Fruit fly (Drosophila melanogaster): ENCODE data around the gene Smn.
A peak's percentile ranks its signal among the peaks of the same experiment; 100 is the strongest.

The Smn gene

DNA sequence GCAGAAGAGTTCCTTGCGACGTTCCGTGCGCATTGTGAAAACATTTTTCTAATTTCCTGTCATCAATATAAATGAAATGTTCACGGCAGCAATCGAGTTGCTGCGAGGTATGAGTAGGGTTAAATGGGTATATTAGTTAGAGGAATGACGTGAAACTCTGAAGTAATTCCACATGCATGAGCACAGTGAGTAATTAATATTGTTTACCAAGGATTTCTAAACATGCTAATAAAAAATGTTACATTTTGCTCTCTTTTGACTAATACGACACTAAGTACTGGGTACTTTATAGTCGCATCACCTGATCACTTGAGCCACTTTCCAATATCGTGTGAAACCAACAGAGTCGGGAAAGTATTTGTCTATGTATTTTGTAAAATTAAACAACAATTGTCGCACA, 37.1 kb downstream of the Smn start:
- peak; percentile 31 for TF ChIP-seq Chrac-16 (GFP tag; optimal IDR thresholded peaks at IDR 0.05)
- peak; percentile 35 for TF ChIP-seq PHDP (tag; optimal IDR thresholded peaks at IDR 0.05)
- TF ChIP-seq Blimp-1 (GFP tag; optimal IDR thresholded peaks at IDR 0.05), result peak; percentile 71
- peak; percentile 17 for TF ChIP-seq NfI (GFP tag; optimal IDR thresholded peaks at IDR 0.05)
- TF ChIP-seq CG16863 (GFP tag; optimal IDR thresholded peaks at IDR 0.05), result peak; percentile 48
- TF ChIP-seq ewg (GFP tag; optimal IDR thresholded peaks at IDR 0.05), result peak; percentile 41
- no peak for TF ChIP-seq dimm (GFP tag; IDR thresholded peaks at IDR 0.05)
- no peak for TF ChIP-seq vfl (GFP tag; optimal IDR thresholded peaks at IDR 0.05)
- TF ChIP-seq CG4854 (GFP tag; optimal IDR thresholded peaks at IDR 0.05), result peak; percentile 13
- TF ChIP-seq CG3407 (GFP tag; optimal IDR thresholded peaks at IDR 0.05), result peak; percentile 15
- 0 out of 2 replicates have a peak, but pooled peaks have one; percentile 25 for TF ChIP-seq Nf-YA (GFP tag; IDR thresholded peaks at IDR 0.05)
- TF ChIP-seq br (optimal IDR thresholded peaks at IDR 0.05), result no peak
- peak; percentile 49; the same call in 1 of the 2 replicates for TF ChIP-seq CG14441 (GFP tag; IDR thresholded peaks at IDR 0.05)
- no peak for TF ChIP-seq prd (optimal IDR thresholded peaks at IDR 0.05)
- peak; percentile 66; the same call in 2 of the 3 replicates for TF ChIP-seq prd (GFP tag; IDR thresholded peaks at IDR 0.05)
- peak; percentile 76 for TF ChIP-seq Sox102F (GFP tag; optimal IDR thresholded peaks at IDR 0.05)
- 0 out of 3 replicates have a peak, but pooled peaks have one; percentile 8 for TF ChIP-seq CG11695 (GFP tag; IDR thresholded peaks at IDR 0.05)
- no peak for TF ChIP-seq vnd (GFP tag; IDR thresholded peaks at IDR 0.05; ENCODE audit: partially characterized antibody)
- peak; percentile 37; the same call in 1 of the 3 replicates for TF ChIP-seq tgo (GFP tag; IDR thresholded peaks at IDR 0.05)
- TF ChIP-seq otp (GFP tag; IDR thresholded peaks at IDR 0.05), result 0 out of 3 replicates have a peak, but pooled peaks have one; percentile 37
- TF ChIP-seq CG33557 (GFP tag; optimal IDR thresholded peaks at IDR 0.05), result no peak
- TF ChIP-seq Trl (optimal IDR thresholded peaks at IDR 0.05), result no peak
- peak; percentile 22 for TF ChIP-seq Trl (GFP tag; optimal IDR thresholded peaks at IDR 0.05)
- TF ChIP-seq CG31224 (GFP tag; IDR thresholded peaks at IDR 0.05), result no peak
- TF ChIP-seq croc (GFP tag; conservative IDR thresholded peaks at IDR 0.05), result peak; percentile 20; the same call in 1 of the 3 replicates
- peak; percentile 71 for TF ChIP-seq fd96Cb (tag; optimal IDR thresholded peaks at IDR 0.05)
- peak; percentile 34 for TF ChIP-seq CG10267 (tag; optimal IDR thresholded peaks at IDR 0.05)
- no peak for TF ChIP-seq pum (GFP tag; optimal IDR thresholded peaks at IDR 0.05)
- TF ChIP-seq H15 (GFP tag; IDR thresholded peaks at IDR 0.05), result 0 out of 3 replicates have a peak, but pooled peaks have one; percentile 40
- peak; percentile 7 for TF ChIP-seq CG18599 (GFP tag; optimal IDR thresholded peaks at IDR 0.05)
- no peak for TF ChIP-seq CG15514 (GFP tag; optimal IDR thresholded peaks at IDR 0.05)
- TF ChIP-seq CG9609 (GFP tag; optimal IDR thresholded peaks at IDR 0.05), result peak; percentile 42
- peak; percentile 26; the same call in 1 of the 2 replicates for TF ChIP-seq CG6689 (GFP tag; IDR thresholded peaks at IDR 0.05)
- TF ChIP-seq CG3847 (GFP tag; IDR thresholded peaks at IDR 0.05), result peak; percentile 26; the same call in 1 of the 2 replicates
- TF ChIP-seq Xbp1 (GFP tag; optimal IDR thresholded peaks at IDR 0.05), result peak; percentile 60
- TF ChIP-seq CG1603 (tag; optimal IDR thresholded peaks at IDR 0.05), result peak; percentile 82
- TF ChIP-seq Camta (GFP tag; optimal IDR thresholded peaks at IDR 0.05), result peak; percentile 11
- peak; percentile 18; the same call in 1 of the 2 replicates for TF ChIP-seq Oaz (GFP tag; IDR thresholded peaks at IDR 0.05)
- TF ChIP-seq CG14014 (GFP tag; IDR thresholded peaks at IDR 0.05), result peak; percentile 33; the same call in 1 of the 2 replicates
- TF ChIP-seq ATbp (GFP tag; optimal IDR thresholded peaks at IDR 0.05), result peak; percentile 11
- peak; percentile 0 for TF ChIP-seq CG11398 (GFP tag; optimal IDR thresholded peaks at IDR 0.05)
- no peak for TF ChIP-seq gro (GFP tag; optimal IDR thresholded peaks at IDR 0.05)
- TF ChIP-seq CG5245 (GFP tag; optimal IDR thresholded peaks at IDR 0.05), result peak; percentile 20
- peak; percentile 52 for TF ChIP-seq phol (tag; optimal IDR thresholded peaks at IDR 0.05)
- TF ChIP-seq CG7556 (GFP tag; optimal IDR thresholded peaks at IDR 0.05), result no peak
- TF ChIP-seq dpn (GFP tag; optimal IDR thresholded peaks at IDR 0.05), result peak in 1 of 2 experiments; percentile 63
- peak; percentile 11 for TF ChIP-seq CG2120 (GFP tag; optimal IDR thresholded peaks at IDR 0.05)
- TF ChIP-seq ranshi (GFP tag; IDR thresholded peaks at IDR 0.05), result peak; percentile 19; the same call in 1 of the 2 replicates
- peak; percentile 6 for TF ChIP-seq tap (tag; optimal IDR thresholded peaks at IDR 0.05)
- TF ChIP-seq CG12391 (tag; optimal IDR thresholded peaks at IDR 0.05), result no peak
- TF ChIP-seq CG32772 (GFP tag; IDR thresholded peaks at IDR 0.05), result peak; percentile 49; the same call in 1 of the 2 replicates

Measured in whole organism, embryonic.